Fruit fly (Drosophila melanogaster) whole organism, adult: ENCODE data around the gene CG16953.

ENCODE experiments used
- CG11617 ChIP-seq: fragments of 200-800 bp; sonication (Bioruptor generic); optimal IDR thresholded peaks from 2 replicates; lab custom pipeline; 2017; ENCODE audit warnings: mild to moderate bottlenecking, missing biosample characterization, missing genetic modification reagents, missing genetic modification characterization
- CG12768 ChIP-seq: fragments of 200-800 bp; sonication (Bioruptor generic); optimal IDR thresholded peaks from 2 replicates; lab custom pipeline; 2017; ENCODE audit warnings: missing biosample characterization, missing genetic modification characterization, mild to moderate bottlenecking, moderate library complexity, missing genetic modification reagents
- CG14711 ChIP-seq: fragments of 200-800 bp; sonication (Bioruptor generic); optimal IDR thresholded peaks from 2 replicates; lab custom pipeline; 2018; ENCODE audit warnings: missing biosample characterization, mild to moderate bottlenecking, missing genetic modification characterization, moderate library complexity
- CG1620 ChIP-seq: fragments of 200-800 bp; sonication (Bioruptor generic); optimal IDR thresholded peaks from 2 replicates; lab custom pipeline; 2016; ENCODE audit warnings: missing biosample characterization, missing genetic modification characterization
- CG33017 ChIP-seq: fragments of 200-800 bp; sonication (Bioruptor generic); optimal IDR thresholded peaks from 2 replicates; lab custom pipeline; 2018; ENCODE audit warnings: missing biosample characterization, mild to moderate bottlenecking, missing genetic modification characterization, moderate library complexity
- CG5204 ChIP-seq: fragments of 200-800 bp; sonication (Bioruptor generic); optimal IDR thresholded peaks from 2 replicates; lab custom pipeline; 2016; ENCODE audit warnings: missing biosample characterization, missing genetic modification characterization
- CG7045 ChIP-seq: fragments of 200-800 bp; sonication (Bioruptor generic); optimal IDR thresholded peaks from 2 replicates; lab custom pipeline; 2017; ENCODE audit warnings: missing biosample characterization, mild to moderate bottlenecking, missing genetic modification characterization
- CG7101 ChIP-seq: fragments of 200-800 bp; sonication (Bioruptor generic); optimal IDR thresholded peaks from 2 replicates; lab custom pipeline; 2018; ENCODE audit warnings: missing biosample characterization, mild to moderate bottlenecking, missing genetic modification characterization, moderate library complexity
- Clk ChIP-seq: fragments of 200-800 bp; sonication (Bioruptor generic); optimal IDR thresholded peaks from 2 replicates; lab custom pipeline; 2017; ENCODE audit warnings: missing biosample characterization, missing genetic modification characterization
- Crg-1 ChIP-seq: fragments of 200-800 bp; sonication (Bioruptor generic); optimal IDR thresholded peaks from 2 replicates; lab custom pipeline; 2016; ENCODE audit warnings: missing biosample characterization, missing genetic modification characterization
- Hr96 ChIP-seq: fragments of 200-800 bp; sonication (Bioruptor generic); optimal IDR thresholded peaks from 2 replicates; lab custom pipeline; 2016; ENCODE audit warnings: missing biosample characterization, missing genetic modification characterization
- Mnt ChIP-seq: fragments of 200-800 bp; sonication (Bioruptor generic); optimal IDR thresholded peaks from 2 replicates; lab custom pipeline; 2016; ENCODE audit warnings: missing biosample characterization, mild to moderate bottlenecking, missing genetic modification characterization
- bab1 ChIP-seq: fragments of 200-800 bp; sonication (Bioruptor generic); optimal IDR thresholded peaks from 3 replicates; lab custom pipeline; 2019; ENCODE audit warnings: missing biosample characterization, mild to moderate bottlenecking, missing genetic modification characterization, moderate library complexity
- cic ChIP-seq: fragments of 200-800 bp; sonication (Bioruptor generic); optimal IDR thresholded peaks from 2 replicates; lab custom pipeline; 2017; ENCODE audit warnings: missing biosample characterization, mild to moderate bottlenecking, missing genetic modification characterization, moderate library complexity
- cnc ChIP-seq, 2 experiments: fragments of >200 bp; optimal IDR thresholded peaks; 2 replicates each; lab custom pipeline; 2017
- kay ChIP-seq: fragments of 200-800 bp; sonication (Bioruptor generic); peaks from one replicate; lab custom pipeline; 2016; ENCODE audit warnings: missing biosample characterization, missing genetic modification characterization, borderline replicate concordance
- ovo ChIP-seq: fragments of 200-800 bp; sonication (Bioruptor generic); optimal IDR thresholded peaks from 2 replicates; lab custom pipeline; 2016; ENCODE audit warnings: missing biosample characterization, missing genetic modification characterization
- pad ChIP-seq: fragments of 200-800 bp; sonication (Bioruptor generic); optimal IDR thresholded peaks from 3 replicates; lab custom pipeline; 2017; ENCODE audit warnings: missing biosample characterization, missing genetic modification characterization, mild to moderate bottlenecking, moderate library complexity, missing genetic modification reagents
- tj ChIP-seq: fragments of 200-800 bp; sonication (Bioruptor generic); optimal IDR thresholded peaks from 3 replicates; lab custom pipeline; 2017; ENCODE audit warnings: missing biosample characterization, mild to moderate bottlenecking, missing genetic modification characterization, moderate library complexity
- toe ChIP-seq: fragments of 200-800 bp; sonication (Bioruptor generic); optimal IDR thresholded peaks from 2 replicates; lab custom pipeline; 2016; ENCODE audit warnings: missing biosample characterization, missing genetic modification characterization

The CG16953 gene

dm6 chr3R:20551487-20552079 is 34.0 kb downstream of the CG16953 start:
- peak; percentile 15 for TF ChIP-seq CG12768 (GFP tag; lab: Kevin White, UChicago)
- TF ChIP-seq CG33017, result no peak

DNA sequence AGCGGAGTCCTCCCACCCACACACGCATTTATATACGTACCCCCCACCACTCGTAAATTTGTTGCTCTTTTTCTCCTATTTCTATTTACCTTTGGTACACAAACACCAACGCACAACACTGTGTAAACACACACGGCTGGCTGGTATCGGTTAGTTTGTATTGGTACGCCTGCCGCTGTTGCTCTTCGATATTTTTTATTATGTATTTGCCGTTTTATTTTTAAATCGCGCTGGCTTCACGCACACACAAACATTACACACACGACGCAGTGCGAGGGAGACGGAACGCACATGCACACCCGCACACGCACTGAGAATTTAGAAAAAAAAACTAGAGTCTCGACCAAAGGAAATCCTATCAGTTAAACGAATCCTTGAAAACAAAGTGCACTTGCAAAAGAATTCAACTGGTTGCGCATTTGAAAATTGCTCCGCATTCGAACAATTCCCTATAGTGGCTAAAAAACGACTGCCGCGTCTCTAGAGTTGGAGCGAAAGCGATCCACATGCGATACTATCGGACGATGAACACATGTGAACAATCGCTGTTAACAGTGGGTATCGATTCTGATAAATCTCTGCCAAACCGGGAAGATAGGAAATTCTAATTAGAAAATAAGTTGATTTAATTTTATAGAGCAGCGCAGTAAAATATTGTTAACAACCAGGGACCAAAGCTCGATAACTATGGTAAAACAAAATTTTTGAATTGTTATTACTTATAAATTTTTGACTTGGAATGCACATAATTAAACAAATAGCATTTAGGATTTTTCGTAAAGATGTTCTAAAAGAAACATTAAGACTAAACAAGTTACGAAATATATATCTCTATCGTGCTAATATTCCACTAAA is 34.8 kb downstream of the CG16953 start:
- TF ChIP-seq toe (GFP tag; lab: Kevin White, UChicago), result no peak
- TF ChIP-seq cnc (optimal IDR thresholded peaks at IDR 0.05; lab: Kevin White, UChicago), result no peak
- TF ChIP-seq pad (GFP tag; lab: Kevin White, UChicago), result peak; percentile 12
- peak; percentile 75 for TF ChIP-seq CG7101 (tag; lab: Kevin White, UChicago)
- TF ChIP-seq Crg-1 (GFP tag; lab: Kevin White, UChicago), result peak; percentile 87
- peak; percentile 64 for TF ChIP-seq Hr96
- TF ChIP-seq kay (GFP tag; lab: Kevin White, UChicago), result peak; percentile 73
- TF ChIP-seq Clk (GFP tag; lab: Kevin White, UChicago), result peak; percentile 23
- peak; percentile 36 for TF ChIP-seq bab1 (GFP tag; lab: Kevin White, UChicago)
- TF ChIP-seq CG1620 (GFP tag; lab: Kevin White, UChicago), result no peak
- peak; percentile 84 for TF ChIP-seq Mnt (GFP tag; lab: Kevin White, UChicago)
- no peak for TF ChIP-seq CG11617
- TF ChIP-seq cic, result peak; percentile 73
- peak; percentile 17 for TF ChIP-seq CG14711 (tag; lab: Kevin White, UChicago)
- peak; percentile 52 for TF ChIP-seq CG7045 (GFP tag; lab: Kevin White, UChicago)
- peak; percentile 72 for TF ChIP-seq ovo (GFP tag; lab: Kevin White, UChicago)
- TF ChIP-seq CG5204, result no peak
- TF ChIP-seq tj (GFP tag; lab: Kevin White, UChicago), result no peak
- TF ChIP-seq CG33017, result peak; percentile 36
- peak; percentile 90 for TF ChIP-seq CG12768 (GFP tag; lab: Kevin White, UChicago)

DNA sequence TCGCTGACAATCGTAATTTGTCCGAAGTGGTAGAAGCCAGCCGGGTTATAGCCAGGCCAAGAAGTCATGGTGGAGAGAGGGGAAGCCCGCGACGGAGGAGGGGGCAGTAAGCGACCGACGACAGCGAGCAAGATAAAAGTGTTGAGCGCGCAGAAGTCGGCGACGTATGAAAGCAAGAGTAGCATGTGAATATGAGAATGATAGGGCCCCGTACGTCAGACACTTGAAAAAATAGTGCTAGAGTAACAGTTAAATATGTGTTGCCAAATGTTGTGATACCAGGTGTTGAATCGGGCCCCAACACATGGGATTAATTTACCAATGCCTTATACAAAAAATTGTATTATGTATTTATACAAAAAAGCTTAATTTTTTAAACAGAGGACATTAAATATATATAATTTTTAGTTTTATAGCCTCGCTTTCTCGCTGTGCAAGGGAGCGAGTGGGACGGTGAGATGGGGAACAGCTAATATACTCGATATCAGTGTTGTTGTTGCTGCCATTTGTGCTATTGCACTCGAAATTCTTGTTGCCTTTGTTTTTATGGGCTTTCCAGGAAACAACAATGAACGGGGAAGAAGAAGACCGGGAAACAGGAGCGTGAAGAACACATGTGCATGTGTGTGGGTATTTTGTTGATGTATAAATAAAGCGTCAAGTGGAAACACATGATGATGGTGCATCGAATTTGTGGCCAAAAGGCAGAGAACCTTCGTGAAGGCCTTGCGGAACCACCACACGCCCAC is 35.6 kb downstream of the CG16953 start:
- TF ChIP-seq CG1620 (GFP tag; lab: Kevin White, UChicago), result peak; percentile 79
- peak; percentile 86 for TF ChIP-seq CG7101 (tag; lab: Kevin White, UChicago)
- TF ChIP-seq cnc (optimal IDR thresholded peaks at IDR 0.05; lab: Kevin White, UChicago), result no peak
- TF ChIP-seq Crg-1 (GFP tag; lab: Kevin White, UChicago), result no peak
- TF ChIP-seq CG11617, result peak; percentile 90
- peak; percentile 85 for TF ChIP-seq CG12768 (GFP tag; lab: Kevin White, UChicago)
- peak; percentile 75 for TF ChIP-seq cic
- peak; percentile 77 for TF ChIP-seq Mnt (GFP tag; lab: Kevin White, UChicago)
- peak; percentile 65 for TF ChIP-seq kay (GFP tag; lab: Kevin White, UChicago)
- peak; percentile 77 for TF ChIP-seq CG5204
- TF ChIP-seq bab1 (GFP tag; lab: Kevin White, UChicago), result peak; percentile 85
- TF ChIP-seq pad (GFP tag; lab: Kevin White, UChicago), result peak; percentile 80
- peak; percentile 97 for TF ChIP-seq tj (GFP tag; lab: Kevin White, UChicago)
- peak; percentile 44 for TF ChIP-seq Hr96
- TF ChIP-seq CG14711 (tag; lab: Kevin White, UChicago), result peak; percentile 86
- TF ChIP-seq toe (GFP tag; lab: Kevin White, UChicago), result peak; percentile 63
- peak; percentile 20 for TF ChIP-seq ovo (GFP tag; lab: Kevin White, UChicago)
- TF ChIP-seq Clk (GFP tag; lab: Kevin White, UChicago), result peak; percentile 78
- peak; percentile 91 for TF ChIP-seq CG33017
- peak; percentile 87 for TF ChIP-seq CG7045 (GFP tag; lab: Kevin White, UChicago)

dm6 chr3R:20549017-20549854 is 36.4 kb downstream of the CG16953 start:
- no peak for TF ChIP-seq cnc (optimal IDR thresholded peaks at IDR 0.05; lab: Kevin White, UChicago)
- peak; percentile 60 for TF ChIP-seq CG33017
- TF ChIP-seq Mnt (GFP tag; lab: Kevin White, UChicago), result peak; percentile 71
- TF ChIP-seq kay (GFP tag; lab: Kevin White, UChicago), result peak; percentile 64
- TF ChIP-seq CG7101 (tag; lab: Kevin White, UChicago), result peak; percentile 24
- no peak for TF ChIP-seq CG5204
- peak; percentile 29 for TF ChIP-seq ovo (GFP tag; lab: Kevin White, UChicago)
- peak; percentile 36 for TF ChIP-seq toe (GFP tag; lab: Kevin White, UChicago)
- TF ChIP-seq bab1 (GFP tag; lab: Kevin White, UChicago), result no peak
- no peak for TF ChIP-seq tj (GFP tag; lab: Kevin White, UChicago)
- TF ChIP-seq CG14711 (tag; lab: Kevin White, UChicago), result no peak
- TF ChIP-seq CG7045 (GFP tag; lab: Kevin White, UChicago), result peak; percentile 60
- no peak for TF ChIP-seq CG1620 (GFP tag; lab: Kevin White, UChicago)
- peak; percentile 92 for TF ChIP-seq cic
- TF ChIP-seq Clk (GFP tag; lab: Kevin White, UChicago), result peak; percentile 63
- TF ChIP-seq pad (GFP tag; lab: Kevin White, UChicago), result peak; percentile 7
- no peak for TF ChIP-seq Crg-1 (GFP tag; lab: Kevin White, UChicago)
- TF ChIP-seq CG12768 (GFP tag; lab: Kevin White, UChicago), result peak; percentile 63
- no peak for TF ChIP-seq Hr96
- TF ChIP-seq CG11617, result no peak
